Fruit fly (Drosophila melanogaster) Kc167 (cell line): ENCODE measurements around the gene CG3726.

Source experiments
- Sin3A ChIP-seq: fragments of >200 bp; optimal IDR thresholded peaks from 2 replicates; lab custom pipeline; 2018; ENCODE audit warnings: missing external identifiers
- h ChIP-seq: fragments of >200 bp; optimal IDR thresholded peaks from 3 replicates; lab custom pipeline; 2018; ENCODE audit warnings: missing external identifiers
- insv ChIP-seq: fragments of >200 bp; optimal IDR thresholded peaks from 3 replicates; lab custom pipeline; 2018; ENCODE audit warnings: missing external identifiers

dm6 chrX:5917310-5917988 lies 552 bp downstream of the CG3726 start:
- TF ChIP-seq insv (lab: Kevin White, UChicago) (no peak), h (lab: Kevin White, UChicago) (no peak), Sin3A (lab: Kevin White, UChicago) (no peak)
